Worm (Caenorhabditis elegans): ENCODE measurements around the gene F32H5.3.

F32H5.3 gene

DNA sequence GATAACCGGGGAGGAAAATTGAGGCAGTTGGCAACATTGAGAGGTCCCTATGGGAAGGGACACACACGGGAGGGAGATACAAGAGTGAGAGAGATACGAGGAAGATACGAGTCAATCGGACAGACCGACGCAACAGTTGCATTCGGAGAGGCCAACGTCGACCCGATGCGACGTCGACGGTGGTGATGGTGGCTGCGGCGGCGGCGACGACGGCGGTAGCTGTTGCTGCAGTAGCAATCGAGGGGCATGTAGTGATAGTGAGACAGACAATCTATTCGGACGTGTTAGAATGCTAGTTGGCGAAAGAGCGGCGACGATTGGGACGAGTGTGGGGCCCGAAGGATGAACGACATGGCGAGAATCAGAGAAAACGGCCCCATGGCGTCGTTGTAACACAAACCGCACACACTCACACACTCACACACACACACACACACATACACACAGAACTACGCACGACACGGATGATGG, 34.2 kb downstream of the F32H5.3 start:
- TF ChIP-seq ceh-39 (tag; optimal IDR thresholded peaks at IDR 0.05) = no peak
- TF ChIP-seq tbx-8 (GFP tag; optimal IDR thresholded peaks at IDR 0.05) = no peak
- no peak for TF ChIP-seq lsy-2 (tag; optimal IDR thresholded peaks at IDR 0.05)
- no peak for TF ChIP-seq unc-39 (tag; optimal IDR thresholded peaks at IDR 0.05)
- TF ChIP-seq unc-120 (tag; optimal IDR thresholded peaks at IDR 0.05; ENCODE audit: poor library complexity, severe bottlenecking) = peak; percentile 91
- no peak for TF ChIP-seq mls-2 (tag; optimal IDR thresholded peaks at IDR 0.05)
- TF ChIP-seq nhr-76 (tag; optimal IDR thresholded peaks at IDR 0.05) = no peak
- TF ChIP-seq pha-4 (tag; optimal IDR thresholded peaks at IDR 0.05) = no peak
- TF ChIP-seq ceh-83 (GFP tag; optimal IDR thresholded peaks at IDR 0.05) = no peak
- peak; percentile 32 for TF ChIP-seq elt-1 (tag; optimal IDR thresholded peaks at IDR 0.05; ENCODE audit: borderline replicate concordance, insufficient read depth)
- TF ChIP-seq ces-1 (GFP tag; optimal IDR thresholded peaks at IDR 0.05) = peak; percentile 12
- no peak for TF ChIP-seq nhr-237 (tag; optimal IDR thresholded peaks at IDR 0.05)
- TF ChIP-seq ztf-11 (tag; optimal IDR thresholded peaks at IDR 0.05) = no peak
- TF ChIP-seq mab-5 (tag; optimal IDR thresholded peaks at IDR 0.05) = no peak
- no peak for TF ChIP-seq snpc-4 (tag; optimal IDR thresholded peaks at IDR 0.05)
- no peak for TF ChIP-seq nhr-28 (tag; optimal IDR thresholded peaks at IDR 0.05)
- TF ChIP-seq cnd-1 (tag; optimal IDR thresholded peaks at IDR 0.05) = peak; percentile 42
- TF ChIP-seq drap-1 (GFP tag; optimal IDR thresholded peaks at IDR 0.05) = peak; percentile 19
- peak; percentile 61 for TF ChIP-seq ham-2 (GFP tag; optimal IDR thresholded peaks at IDR 0.05)
- TF ChIP-seq mep-1 (tag; optimal IDR thresholded peaks at IDR 0.05) = no peak
- no peak for TF ChIP-seq blmp-1 (tag; optimal IDR thresholded peaks at IDR 0.05)
- TF ChIP-seq sptf-1 (tag; optimal IDR thresholded peaks at IDR 0.05) = peak; percentile 46
- peak; percentile 17 for TF ChIP-seq unc-62 (GFP tag; optimal IDR thresholded peaks at IDR 0.05)
- TF ChIP-seq hlh-1 (tag; optimal IDR thresholded peaks at IDR 0.05) = peak; percentile 86
- peak; percentile 52 for TF ChIP-seq M03D4.4 (tag; optimal IDR thresholded peaks at IDR 0.05)
- peak; percentile 8 for TF ChIP-seq zip-8 (tag; optimal IDR thresholded peaks at IDR 0.05)
- no peak for TF ChIP-seq bed-3 (GFP tag; optimal IDR thresholded peaks at IDR 0.05)
- no peak for TF ChIP-seq ceh-43 (GFP tag; optimal IDR thresholded peaks at IDR 0.05)
- TF ChIP-seq elt-3 (tag; optimal IDR thresholded peaks at IDR 0.05) = no peak
- peak; percentile 39 for TF ChIP-seq flh-1 (GFP tag; optimal IDR thresholded peaks at IDR 0.05)
- no peak for TF ChIP-seq nhr-12 (tag; optimal IDR thresholded peaks at IDR 0.05)
- TF ChIP-seq lin-13 (tag; optimal IDR thresholded peaks at IDR 0.05) = no peak
- no peak for TF ChIP-seq sem-2 (GFP tag; optimal IDR thresholded peaks at IDR 0.05)
- no peak for TF ChIP-seq lin-32 (GFP tag; optimal IDR thresholded peaks at IDR 0.05)
- no peak for TF ChIP-seq nhr-2 (tag; optimal IDR thresholded peaks at IDR 0.05)

DNA sequence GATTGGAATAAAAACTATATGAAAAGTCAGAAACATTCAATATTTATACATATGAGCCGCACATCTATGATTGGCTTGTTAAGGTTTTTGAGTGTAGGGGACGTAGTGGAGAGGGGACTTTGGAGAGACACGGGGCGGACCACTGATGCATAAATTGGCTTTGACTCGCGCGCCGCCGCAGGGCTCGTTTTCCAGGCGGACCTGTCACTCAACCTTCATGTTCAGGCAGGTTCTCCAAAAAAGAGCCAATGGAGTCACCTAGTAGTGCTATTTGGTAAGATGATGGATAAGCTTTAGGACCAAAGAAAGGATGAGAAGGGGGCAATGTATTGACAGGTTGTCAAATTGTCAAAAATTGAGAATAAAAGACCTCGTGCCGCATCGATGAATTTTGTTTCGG, 35.8 kb downstream of the F32H5.3 start:
- peak; percentile 12 for TF ChIP-seq ces-1 (GFP tag; optimal IDR thresholded peaks at IDR 0.05)
- TF ChIP-seq sptf-1 (tag; optimal IDR thresholded peaks at IDR 0.05) = peak; percentile 2
- TF ChIP-seq unc-62 (GFP tag; optimal IDR thresholded peaks at IDR 0.05) = peak; percentile 64
- no peak for TF ChIP-seq drap-1 (GFP tag; optimal IDR thresholded peaks at IDR 0.05)

DNA sequence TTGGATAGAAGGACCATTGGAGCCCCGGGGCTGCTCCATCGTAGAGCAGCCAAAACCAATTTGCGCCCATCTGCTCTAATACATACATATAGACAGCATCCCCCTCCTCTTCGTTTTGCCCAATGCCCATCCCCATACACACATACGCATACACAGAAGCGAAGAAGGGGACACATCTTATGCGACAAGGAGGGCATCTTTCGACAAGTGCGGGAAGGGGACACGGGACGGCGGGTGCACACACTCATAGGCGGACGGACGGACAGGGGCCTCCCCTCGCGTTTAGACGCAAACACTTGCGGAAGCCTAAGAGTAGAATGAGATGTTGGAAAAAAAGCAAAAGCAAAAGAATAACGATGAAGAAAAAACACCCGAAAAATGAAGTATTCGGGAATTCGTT, 37.3 kb downstream of the F32H5.3 start:
- TF ChIP-seq unc-39 (tag; optimal IDR thresholded peaks at IDR 0.05) (no peak), snpc-4 (tag; optimal IDR thresholded peaks at IDR 0.05) (no peak), mab-5 (tag; optimal IDR thresholded peaks at IDR 0.05) (no peak), drap-1 (GFP tag; optimal IDR thresholded peaks at IDR 0.05) (peak; percentile 51), unc-62 (GFP tag; optimal IDR thresholded peaks at IDR 0.05) (peak; percentile 15), lsy-2 (tag; optimal IDR thresholded peaks at IDR 0.05) (no peak), ztf-11 (tag; optimal IDR thresholded peaks at IDR 0.05) (no peak), bed-3 (GFP tag; optimal IDR thresholded peaks at IDR 0.05) (no peak), mep-1 (tag; optimal IDR thresholded peaks at IDR 0.05) (peak; percentile 55), tbx-8 (GFP tag; optimal IDR thresholded peaks at IDR 0.05) (peak; percentile 45), pha-4 (tag; optimal IDR thresholded peaks at IDR 0.05) (no peak), blmp-1 (tag; optimal IDR thresholded peaks at IDR 0.05) (no peak), cnd-1 (tag; optimal IDR thresholded peaks at IDR 0.05) (peak; percentile 49), nhr-2 (tag; optimal IDR thresholded peaks at IDR 0.05) (peak; percentile 48), ceh-83 (GFP tag; optimal IDR thresholded peaks at IDR 0.05) (no peak), nhr-237 (tag; optimal IDR thresholded peaks at IDR 0.05) (no peak), elt-3 (tag; optimal IDR thresholded peaks at IDR 0.05) (no peak), hlh-1 (tag; optimal IDR thresholded peaks at IDR 0.05) (peak; percentile 55), M03D4.4 (tag; optimal IDR thresholded peaks at IDR 0.05) (peak; percentile 66), ceh-39 (tag; optimal IDR thresholded peaks at IDR 0.05) (no peak), nhr-12 (tag; optimal IDR thresholded peaks at IDR 0.05) (no peak), nhr-28 (tag; optimal IDR thresholded peaks at IDR 0.05) (no peak), ces-1 (GFP tag; optimal IDR thresholded peaks at IDR 0.05) (peak; percentile 74), nhr-76 (tag; optimal IDR thresholded peaks at IDR 0.05) (no peak), lin-13 (tag; optimal IDR thresholded peaks at IDR 0.05) (no peak), ceh-43 (GFP tag; optimal IDR thresholded peaks at IDR 0.05) (no peak), zip-8 (tag; optimal IDR thresholded peaks at IDR 0.05) (no peak), mls-2 (tag; optimal IDR thresholded peaks at IDR 0.05) (peak; percentile 74), elt-1 (tag; optimal IDR thresholded peaks at IDR 0.05; ENCODE audit: borderline replicate concordance, insufficient read depth) (no peak), sptf-1 (tag; optimal IDR thresholded peaks at IDR 0.05) (peak; percentile 81), unc-120 (tag; optimal IDR thresholded peaks at IDR 0.05; ENCODE audit: poor library complexity, severe bottlenecking) (peak; percentile 66), sem-2 (GFP tag; optimal IDR thresholded peaks at IDR 0.05) (no peak), lin-32 (GFP tag; optimal IDR thresholded peaks at IDR 0.05) (no peak), flh-1 (GFP tag; optimal IDR thresholded peaks at IDR 0.05) (no peak), ham-2 (GFP tag; optimal IDR thresholded peaks at IDR 0.05) (peak; percentile 27)

All from whole organism, mixed stage, embryonic.